Worm (Caenorhabditis elegans) whole organism, young adult: Measurements from ENCODE around the gene Y38C1BA.4.

ENCODE experiments used
- aptf-3 ChIP-seq: fragments of 200-800 bp; sonication (Bioruptor generic); IDR thresholded peaks from 2 replicates; pipeline ENCODE4 v1.3.6; 2022; ENCODE audit warnings: missing genetic modification characterization, missing compliant biosample characterization
- attf-5 ChIP-seq: fragments of 200-800 bp; sonication (Bioruptor generic); optimal IDR thresholded peaks from 2 replicates; lab custom pipeline; 2018; ENCODE audit warnings: mild to moderate bottlenecking, missing genetic modification characterization, missing compliant biosample characterization
- ccch-3 ChIP-seq: fragments of 200-800 bp; sonication (Bioruptor generic); optimal IDR thresholded peaks from 2 replicates; lab custom pipeline; 2018; ENCODE audit warnings: mild to moderate bottlenecking, missing genetic modification characterization, missing compliant biosample characterization
- cebp-2 ChIP-seq: fragments of 200-800 bp; sonication (Bioruptor generic); IDR thresholded peaks from 2 replicates; pipeline ENCODE4 v1.3.6; 2022; ENCODE audit warnings: missing genetic modification characterization, missing compliant biosample characterization
- dox-1 ChIP-seq: fragments of 200-800 bp; sonication (Bioruptor generic); IDR thresholded peaks from 2 replicates; pipeline ENCODE4 v1.3.6; 2022; ENCODE audit warnings: missing genetic modification reagents, missing genetic modification characterization, missing compliant biosample characterization
- efl-1 ChIP-seq: fragments of 150-350 bp; optimal IDR thresholded peaks from 2 replicates; lab custom pipeline; 2014; ENCODE audit warnings: missing biosample characterization, missing genetic modification reagents, missing genetic modification characterization
- him-1 ChIP-seq: sonication (generic microtip); optimal IDR thresholded peaks from 2 replicates; lab custom pipeline; 2016; ENCODE audit warnings: missing genotype, missing genetic modification reagents, missing genetic modification characterization, missing compliant biosample characterization
- let-526 ChIP-seq: fragments of 200-800 bp; sonication (Bioruptor generic); IDR thresholded peaks from 2 replicates; pipeline ENCODE4 v1.3.6; 2022; ENCODE audit warnings: missing genetic modification reagents, missing genetic modification characterization, missing compliant biosample characterization
- lin-35 ChIP-seq, 3 experiments: fragments of 150-350 bp in 2 of 3; sonication (generic microtip) in 1 of 3; optimal IDR thresholded peaks; 2 replicates each; lab custom pipeline; 2014 to 2018; ENCODE audit warnings: missing biosample characterization in 3 of 3, missing genetic modification characterization in 3 of 3, missing genetic modification reagents in 3 of 3
- lir-1 ChIP-seq: fragments of 200-800 bp; sonication (Bioruptor generic); conservative IDR thresholded peaks from 2 replicates; pipeline ENCODE4 v1.3.6; 2022; ENCODE audit warnings: missing genetic modification reagents, missing genetic modification characterization, missing compliant biosample characterization
- nfya-1 ChIP-seq: sonication (generic microtip); optimal IDR thresholded peaks from 2 replicates; lab custom pipeline; 2017; ENCODE audit warnings: antibody characterized with exemption, missing compliant biosample characterization, missing genetic modification characterization, borderline replicate concordance; ENCODE audit not compliant: insufficient read depth
- nhr-120 ChIP-seq: fragments of 200-800 bp; sonication (Bioruptor generic); IDR thresholded peaks from 2 replicates; pipeline ENCODE4 v1.3.6; 2022; ENCODE audit warnings: missing genetic modification characterization, missing compliant biosample characterization
- unc-62 ChIP-seq: fragments of 150-350 bp; optimal IDR thresholded peaks from 2 replicates; lab custom pipeline; 2014; ENCODE audit warnings: missing biosample characterization, missing genetic modification reagents, missing genetic modification characterization
- ztf-6 ChIP-seq: fragments of 200-800 bp; sonication (Bioruptor generic); IDR thresholded peaks from 2 replicates; pipeline ENCODE4 v1.3.6; 2022; ENCODE audit warnings: missing genetic modification reagents, missing genetic modification characterization, missing compliant biosample characterization

DNA sequence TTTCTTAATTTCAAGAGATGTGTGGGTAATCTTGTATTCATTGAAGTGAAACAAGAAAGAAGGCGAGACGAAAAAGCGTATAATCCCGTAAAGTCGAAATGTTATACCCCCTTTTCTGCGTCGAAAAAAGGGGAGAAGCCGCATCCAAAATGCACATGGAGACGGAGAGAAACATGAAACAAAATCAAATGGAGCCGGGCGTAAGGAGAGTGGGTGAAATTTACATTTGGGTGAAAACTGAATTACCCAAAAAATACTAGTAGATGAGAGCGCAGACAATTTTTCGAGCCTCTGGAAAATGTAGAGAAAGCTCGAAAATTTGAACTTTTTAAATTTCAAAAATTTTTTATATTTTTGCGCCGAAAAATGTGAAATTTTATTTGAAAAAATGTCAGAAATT is 5.4 kb upstream of the Y38C1BA.4 start:
- TF ChIP-seq unc-62 (GFP tag; lab: Kevin White, UChicago) (no peak), him-1 (tag; lab: Kevin White, UChicago) (no peak), lir-1 (GFP tag; lab: Robert Waterston, UW) (no peak), ztf-6 (GFP tag; lab: Robert Waterston, UW) (no peak), aptf-3 (GFP tag; lab: Robert Waterston, UW) (no peak), cebp-2 (GFP tag; lab: Robert Waterston, UW) (no peak), nfya-1 (tag; lab: Kevin White, UChicago) (no peak), nhr-120 (no peak), attf-5 (no peak), efl-1 (no peak), ccch-3 (GFP tag; lab: Kevin White, UChicago) (no peak), let-526 (GFP tag; lab: Robert Waterston, UW) (no peak), dox-1 (GFP tag; lab: Robert Waterston, UW) (no peak), lin-35 (GFP tag; optimal IDR thresholded peaks at IDR 0.05; lab: Kevin White, UChicago) (no peak)
